Worm (Caenorhabditis elegans) whole organism, young adult: Measurements from ENCODE around the gene Y73C8B.2.

Experiments used
- B0019.2 ChIP-seq: fragments of 200-800 bp; sonication (Bioruptor generic); conservative IDR thresholded peaks from 2 replicates; pipeline ENCODE4 v1.3.6; 2022; ENCODE audit warnings: missing genetic modification reagents, missing genetic modification characterization, missing compliant biosample characterization
- F55B11.4 ChIP-seq: sonication (generic microtip); optimal IDR thresholded peaks from 2 replicates; lab custom pipeline; 2016; ENCODE audit warnings: missing compliant biosample characterization, missing genetic modification characterization, borderline replicate concordance; ENCODE audit not compliant: insufficient read depth
- K11D2.4 ChIP-seq: fragments of 200-800 bp; sonication (Bioruptor generic); IDR thresholded peaks from 2 replicates; pipeline ENCODE4 v1.3.6; 2022; ENCODE audit warnings: missing genetic modification reagents, missing genetic modification characterization, missing compliant biosample characterization
- Y53G8AR.9 ChIP-seq: fragments of 200-800 bp; sonication (Bioruptor generic); conservative IDR thresholded peaks from 2 replicates; pipeline ENCODE4 v1.3.6; 2022; ENCODE audit warnings: missing genetic modification reagents, missing genetic modification characterization, missing compliant biosample characterization
- ZK185.1 ChIP-seq: sonication (generic microtip); optimal IDR thresholded peaks from 2 replicates; lab custom pipeline; 2016; ENCODE audit warnings: mild to moderate bottlenecking, missing genetic modification characterization, missing compliant biosample characterization; ENCODE audit not compliant: poor library complexity, severe bottlenecking
- akir-1 ChIP-seq: fragments of 200-800 bp; sonication (Bioruptor generic); optimal IDR thresholded peaks from 2 replicates; lab custom pipeline; 2018; ENCODE audit warnings: mild to moderate bottlenecking, missing genetic modification characterization, moderate library complexity, missing compliant biosample characterization
- attf-5 ChIP-seq: fragments of 200-800 bp; sonication (Bioruptor generic); optimal IDR thresholded peaks from 2 replicates; lab custom pipeline; 2018; ENCODE audit warnings: mild to moderate bottlenecking, missing genetic modification characterization, missing compliant biosample characterization
- cebp-1 ChIP-seq, 2 experiments: fragments of 200-800 bp in 1 of 2; sonication (Bioruptor generic) in 1 of 2; sonication (generic microtip) in 1 of 2; IDR thresholded peaks in 1 of 2; optimal IDR thresholded peaks in 1 of 2; 2 replicates each; pipeline versions ENCODE4 v1.3.6 to Lab custom; 2017 to 2022; ENCODE audit warnings: missing compliant biosample characterization in 2 of 2, missing genetic modification characterization in 2 of 2, mild to moderate bottlenecking in 1 of 2, missing genetic modification reagents in 1 of 2, moderate library complexity in 1 of 2
- dox-1 ChIP-seq: fragments of 200-800 bp; sonication (Bioruptor generic); IDR thresholded peaks from 2 replicates; pipeline ENCODE4 v1.3.6; 2022; ENCODE audit warnings: missing genetic modification reagents, missing genetic modification characterization, missing compliant biosample characterization
- dpl-1 ChIP-seq: fragments of 150-350 bp; optimal IDR thresholded peaks from 2 replicates; lab custom pipeline; 2014; ENCODE audit warnings: missing biosample characterization, missing genetic modification reagents, missing genetic modification characterization
- egl-44 ChIP-seq: fragments of 200-800 bp; sonication (Bioruptor generic); IDR thresholded peaks from 2 replicates; pipeline ENCODE4 v1.3.6; 2022; ENCODE audit warnings: missing genetic modification reagents, missing genetic modification characterization, missing compliant biosample characterization
- egrh-3 ChIP-seq: fragments of 200-800 bp; sonication (Bioruptor generic); IDR thresholded peaks from 2 replicates; pipeline ENCODE4 v1.3.6; 2022; ENCODE audit warnings: missing genetic modification reagents, missing genetic modification characterization, missing compliant biosample characterization
- ets-4 ChIP-seq: fragments of 200-800 bp; sonication (Bioruptor generic); optimal IDR thresholded peaks from 2 replicates; lab custom pipeline; 2018; ENCODE audit warnings: mild to moderate bottlenecking, missing genetic modification characterization, missing compliant biosample characterization
- hrde-1 ChIP-seq: sonication (generic microtip); optimal IDR thresholded peaks from 2 replicates; lab custom pipeline; 2016; ENCODE audit warnings: missing genetic modification characterization, mild to moderate bottlenecking, missing compliant biosample characterization, moderate library complexity, missing genotype, missing genetic modification reagents, borderline replicate concordance
- lin-40 ChIP-seq: sonication (generic microtip); optimal IDR thresholded peaks from 2 replicates; lab custom pipeline; 2016; ENCODE audit warnings: missing genetic modification characterization, mild to moderate bottlenecking, missing compliant biosample characterization, missing genotype, missing genetic modification reagents
- madf-10 ChIP-seq: sonication (generic microtip); optimal IDR thresholded peaks from 2 replicates; lab custom pipeline; 2016; ENCODE audit warnings: mild to moderate bottlenecking, missing genetic modification characterization, missing compliant biosample characterization
- madf-6 ChIP-seq: fragments of 200-800 bp; sonication (Bioruptor generic); IDR thresholded peaks from 2 replicates; pipeline ENCODE4 v1.3.6; 2022; ENCODE audit warnings: missing genetic modification reagents, missing genetic modification characterization, missing compliant biosample characterization
- mel-28 ChIP-seq: sonication (generic microtip); optimal IDR thresholded peaks from 2 replicates; lab custom pipeline; 2016; ENCODE audit warnings: borderline replicate concordance, mild to moderate bottlenecking, missing genetic modification characterization, missing compliant biosample characterization
- mes-4 ChIP-seq: sonication (generic microtip); optimal IDR thresholded peaks from 2 replicates; lab custom pipeline; 2016; ENCODE audit warnings: missing genotype, missing genetic modification characterization, missing compliant biosample characterization
- nfya-1 ChIP-seq: sonication (generic microtip); optimal IDR thresholded peaks from 2 replicates; lab custom pipeline; 2017; ENCODE audit warnings: antibody characterized with exemption, missing compliant biosample characterization, missing genetic modification characterization, borderline replicate concordance; ENCODE audit not compliant: insufficient read depth
- nfyb-1 ChIP-seq: fragments of 200-800 bp; sonication (Bioruptor generic); IDR thresholded peaks from 2 replicates; pipeline ENCODE4 v1.3.6; 2022; ENCODE audit warnings: missing genetic modification reagents, missing genetic modification characterization, missing compliant biosample characterization
- nhr-27 ChIP-seq: fragments of 200-800 bp; sonication (Bioruptor generic); optimal IDR thresholded peaks from 2 replicates; lab custom pipeline; 2018; ENCODE audit warnings: mild to moderate bottlenecking, missing genetic modification characterization, moderate library complexity, missing compliant biosample characterization
- pbrm-1 ChIP-seq: fragments of 200-800 bp; sonication (Bioruptor generic); IDR thresholded peaks from 2 replicates; pipeline ENCODE4 v1.3.6; 2022; ENCODE audit warnings: missing genetic modification reagents, missing genetic modification characterization, missing compliant biosample characterization
- repo-1 ChIP-seq: sonication (generic microtip); optimal IDR thresholded peaks from 2 replicates; lab custom pipeline; 2017; ENCODE audit warnings: mild to moderate bottlenecking, missing genetic modification characterization, missing compliant biosample characterization
- sdz-38 ChIP-seq: sonication (generic microtip); optimal IDR thresholded peaks from 2 replicates; lab custom pipeline; 2016; ENCODE audit warnings: missing genotype, missing genetic modification characterization, missing compliant biosample characterization
- snpc-4 ChIP-seq, 5 experiments: fragments of 150-350 bp in 1 of 5; sonication (generic microtip) in 4 of 5; optimal IDR thresholded peaks; 2 replicates each; lab custom pipeline; 2014 to 2018; ENCODE audit warnings: missing genetic modification characterization in 5 of 5, missing biosample characterization in 3 of 5, antibody characterized with exemption in 2 of 5, mild to moderate bottlenecking in 2 of 5, missing compliant biosample characterization in 2 of 5, missing genotype in 2 of 5, moderate library complexity in 2 of 5, missing genetic modification reagents in 1 of 5
- somi-1 ChIP-seq: fragments of 200-800 bp; sonication (Bioruptor generic); optimal IDR thresholded peaks from 2 replicates; lab custom pipeline; 2018; ENCODE audit warnings: mild to moderate bottlenecking, missing genetic modification characterization, missing compliant biosample characterization
- unc-62 ChIP-seq: fragments of 150-350 bp; optimal IDR thresholded peaks from 2 replicates; lab custom pipeline; 2014; ENCODE audit warnings: missing biosample characterization, missing genetic modification reagents, missing genetic modification characterization
- zfh-2 ChIP-seq: fragments of 200-800 bp; sonication (Bioruptor generic); conservative IDR thresholded peaks from 2 replicates; pipeline ENCODE4 v1.3.6; 2022; ENCODE audit warnings: missing genetic modification reagents, missing genetic modification characterization, missing compliant biosample characterization
- ztf-22 ChIP-seq: fragments of 200-800 bp; sonication (Bioruptor generic); optimal IDR thresholded peaks from 2 replicates; lab custom pipeline; 2018; ENCODE audit warnings: mild to moderate bottlenecking, missing genetic modification characterization, moderate library complexity, missing compliant biosample characterization
- ztf-28 ChIP-seq: fragments of 200-800 bp; sonication (Bioruptor generic); IDR thresholded peaks from 2 replicates; pipeline ENCODE4 v1.3.6; 2022; ENCODE audit warnings: missing genetic modification reagents, missing genetic modification characterization, missing compliant biosample characterization

Gene Y73C8B.2

ce11 chrV:3149910-3150428, 44.8 kb downstream of the Y73C8B.2 start:
- TF ChIP-seq snpc-4 (GFP tag; optimal IDR thresholded peaks at IDR 0.05; lab: Kevin White, UChicago) (no peak), snpc-4 (tag; optimal IDR thresholded peaks at IDR 0.05; lab: Kevin White, UChicago) (peak in 2 of 4 experiments; percentile 58 to 86), ztf-28 (GFP tag; lab: Robert Waterston, UW) (peak; percentile 40; the same call in 1 of the 2 replicates), ZK185.1 (tag; lab: Kevin White, UChicago) (no peak), egrh-3 (GFP tag; lab: Robert Waterston, UW) (peak; percentile 39; the same call in 1 of the 2 replicates), zfh-2 (GFP tag; lab: Robert Waterston, UW) (peak; percentile 89)

- no peak for TF ChIP-seq cebp-1 (GFP tag; IDR thresholded peaks at IDR 0.05; lab: Robert Waterston, UW)
- TF ChIP-seq cebp-1 (tag; optimal IDR thresholded peaks at IDR 0.05; lab: Kevin White, UChicago): no peak
- TF ChIP-seq unc-62 (GFP tag; lab: Kevin White, UChicago): no peak
- no peak for TF ChIP-seq nfyb-1 (GFP tag; lab: Robert Waterston, UW)
- no peak for TF ChIP-seq lin-40 (tag; lab: Kevin White, UChicago)
- no peak for TF ChIP-seq attf-5 (GFP tag; lab: Kevin White, UChicago)
- no peak for TF ChIP-seq pbrm-1 (GFP tag; lab: Robert Waterston, UW)
- no peak for TF ChIP-seq mes-4 (tag; lab: Kevin White, UChicago)
- TF ChIP-seq akir-1 (GFP tag; lab: Kevin White, UChicago): no peak
- no peak for TF ChIP-seq ets-4 (GFP tag; lab: Kevin White, UChicago)
These were observed 47.9 kb downstream of the Y73C8B.2 start, which contains the start of gene srab-11 for ce11 chrV:3146932-3147331. Gene srab-11, minus strand, starts transcription at chrV:3147032.

- TF ChIP-seq madf-10 (tag; lab: Kevin White, UChicago): no peak
- TF ChIP-seq dpl-1: no peak
- no peak for TF ChIP-seq B0019.2 (GFP tag; lab: Robert Waterston, UW)
- TF ChIP-seq F55B11.4: no peak
- no peak for TF ChIP-seq dox-1 (GFP tag; lab: Robert Waterston, UW)
- no peak for TF ChIP-seq akir-1 (GFP tag; lab: Kevin White, UChicago)
- TF ChIP-seq egrh-3 (GFP tag; lab: Robert Waterston, UW): peak; percentile 81; the same call in 1 of the 2 replicates
- no peak for TF ChIP-seq madf-6 (GFP tag; lab: Robert Waterston, UW)
- no peak for TF ChIP-seq ztf-22 (GFP tag; lab: Kevin White, UChicago)
- TF ChIP-seq K11D2.4 (GFP tag; lab: Robert Waterston, UW): no peak
- no peak for TF ChIP-seq repo-1
- no peak for TF ChIP-seq egl-44
- peak; percentile 87 for TF ChIP-seq zfh-2 (GFP tag; lab: Robert Waterston, UW)
- no peak for TF ChIP-seq hrde-1 (tag; lab: Kevin White, UChicago)
These were observed 49.6 kb downstream of the Y73C8B.2 start for ce11 chrV:3145241-3145640.

ce11 chrV:3144494-3144893, 50.3 kb downstream of the Y73C8B.2 start, which contains the start of gene srab-10:
Gene srab-10, minus strand, starts transcription at chrV:3144594.
- TF ChIP-seq nhr-27 (tag; lab: Kevin White, UChicago) (no peak), madf-10 (tag; lab: Kevin White, UChicago) (no peak), K11D2.4 (GFP tag; lab: Robert Waterston, UW) (no peak), mel-28 (tag; lab: Kevin White, UChicago) (no peak), somi-1 (GFP tag; lab: Kevin White, UChicago) (no peak), Y53G8AR.9 (GFP tag; lab: Robert Waterston, UW) (no peak), nfya-1 (no peak), sdz-38 (tag; lab: Kevin White, UChicago) (no peak), akir-1 (GFP tag; lab: Kevin White, UChicago) (no peak)
